Worm (Caenorhabditis elegans) whole organism, late embryonic: ENCODE results near the gene F56A8.3.

Experiments used
- K09A11.1 ChIP-seq: sonication (generic microtip); optimal IDR thresholded peaks from 2 replicates; lab custom pipeline; 2017; ENCODE audit warnings: antibody characterized with exemption, mild to moderate bottlenecking, missing genetic modification characterization, missing compliant biosample characterization; ENCODE audit not compliant: insufficient read depth
- ceh-9 ChIP-seq: sonication (generic microtip); optimal IDR thresholded peaks from 2 replicates; lab custom pipeline; 2016; ENCODE audit warnings: mild to moderate bottlenecking, missing genetic modification characterization, inconsistent platforms, missing compliant biosample characterization
- hlh-8 ChIP-seq: sonication (generic microtip); optimal IDR thresholded peaks from 2 replicates; lab custom pipeline; 2016; ENCODE audit warnings: missing genotype, missing genetic modification characterization, missing compliant biosample characterization
- pax-1 ChIP-seq: fragments of 150-350 bp; optimal IDR thresholded peaks from 2 replicates; lab custom pipeline; 2014; ENCODE audit warnings: missing biosample characterization, missing genetic modification characterization
- pha-2 ChIP-seq: sonication (generic microtip); optimal IDR thresholded peaks from 2 replicates; lab custom pipeline; 2017; ENCODE audit warnings: mild to moderate bottlenecking, missing genetic modification characterization, missing compliant biosample characterization
- tbx-7 ChIP-seq: sonication (generic microtip); optimal IDR thresholded peaks from 2 replicates; lab custom pipeline; 2016; ENCODE audit warnings: missing genotype, missing genetic modification characterization, missing compliant biosample characterization

ce11 chrIII:13285421-13285820 lies 28.7 kb downstream of the F56A8.3 start, which contains the start of gene F56A8.8:
- TF ChIP-seq K09A11.1 (tag; lab: Kevin White, UChicago) (no peak), ceh-9 (tag; lab: Kevin White, UChicago) (no peak), pha-2 (no peak), hlh-8 (tag; lab: Kevin White, UChicago) (no peak), pax-1 (tag; lab: Kevin White, UChicago) (no peak), tbx-7 (no peak)
